Worm (Caenorhabditis elegans) whole organism, L2 larva: Measurements from ENCODE around the gene nhr-124.

Experiments
- F13H6.1 ChIP-seq: sonication (generic microtip); optimal IDR thresholded peaks from 2 replicates; lab custom pipeline; 2016; ENCODE audit warnings: missing genetic modification characterization, missing compliant biosample characterization
- aly-2 ChIP-seq: fragments of 150-350 bp; optimal IDR thresholded peaks from 2 replicates; lab custom pipeline; 2014; ENCODE audit warnings: missing biosample characterization, missing genetic modification characterization
- lin-39 ChIP-seq: fragments of 150-350 bp; optimal IDR thresholded peaks from 2 replicates; lab custom pipeline; 2014; ENCODE audit warnings: missing biosample characterization, missing genetic modification reagents, missing genetic modification characterization
- unc-62 ChIP-seq: fragments of 150-350 bp; optimal IDR thresholded peaks from 2 replicates; lab custom pipeline; 2014; ENCODE audit warnings: missing biosample characterization, missing genetic modification reagents, missing genetic modification characterization

- TF ChIP-seq F13H6.1, result no peak
- TF ChIP-seq lin-39 (tag; lab: Kevin White, UChicago), result no peak
- no peak for TF ChIP-seq aly-2
- TF ChIP-seq unc-62 (GFP tag; lab: Kevin White, UChicago), result no peak
These were observed 16.6 kb upstream of the nhr-124 start, which contains the start of the genes str-229 and srh-190 for ce11 chrV:3902458-3903157.
